Worm (Caenorhabditis elegans) whole organism, late embryonic: Measurements from ENCODE around the gene R08A2.1.

Experiments used
- F13H6.1 ChIP-seq: sonication (generic microtip); optimal IDR thresholded peaks from 2 replicates; lab custom pipeline; 2016; ENCODE audit warnings: missing genetic modification characterization, missing compliant biosample characterization
- Y22D7AL.16 ChIP-seq: sonication (generic microtip); optimal IDR thresholded peaks from 2 replicates; lab custom pipeline; 2016; ENCODE audit warnings: missing genetic modification characterization, missing compliant biosample characterization
- ama-1 ChIP-seq: fragments of 150-350 bp; optimal IDR thresholded peaks from 2 replicates; lab custom pipeline; 2014
- ceh-14 ChIP-seq: sonication (generic microtip); optimal IDR thresholded peaks from 2 replicates; lab custom pipeline; 2016; ENCODE audit warnings: missing genotype, missing genetic modification characterization, missing compliant biosample characterization
- ceh-19 ChIP-seq: fragments of 200-800 bp; sonication (Bioruptor generic); optimal IDR thresholded peaks from 2 replicates; lab custom pipeline; 2018; ENCODE audit warnings: mild to moderate bottlenecking, missing genetic modification characterization, missing compliant biosample characterization
- ceh-2 ChIP-seq: sonication (generic microtip); optimal IDR thresholded peaks from 2 replicates; lab custom pipeline; 2016; ENCODE audit warnings: missing genotype, missing genetic modification characterization, missing compliant biosample characterization
- ceh-22 ChIP-seq: sonication (generic microtip); optimal IDR thresholded peaks from 2 replicates; lab custom pipeline; 2017; ENCODE audit warnings: missing biosample characterization, missing genetic modification characterization
- ceh-24 ChIP-seq: sonication (generic microtip); optimal IDR thresholded peaks from 2 replicates; lab custom pipeline; 2016; ENCODE audit warnings: mild to moderate bottlenecking, missing genetic modification characterization, missing compliant biosample characterization
- ceh-30 ChIP-seq: fragments of 150-350 bp; optimal IDR thresholded peaks from 2 replicates; lab custom pipeline; 2014; ENCODE audit warnings: missing biosample characterization, missing genetic modification characterization
- ceh-31 ChIP-seq: sonication (generic microtip); optimal IDR thresholded peaks from 2 replicates; lab custom pipeline; 2016; ENCODE audit warnings: missing genetic modification characterization, missing compliant biosample characterization
- ceh-34 ChIP-seq: sonication (generic microtip); optimal IDR thresholded peaks from 2 replicates; lab custom pipeline; 2016; ENCODE audit warnings: mild to moderate bottlenecking, missing genetic modification characterization, missing compliant biosample characterization
- ceh-48 ChIP-seq: sonication (generic microtip); optimal IDR thresholded peaks from 2 replicates; lab custom pipeline; 2016; ENCODE audit warnings: missing genetic modification characterization, inconsistent platforms, missing compliant biosample characterization
- ceh-6 ChIP-seq: fragments of 200-800 bp; sonication (Bioruptor generic); optimal IDR thresholded peaks from 2 replicates; lab custom pipeline; 2018; ENCODE audit warnings: mild to moderate bottlenecking, missing genetic modification characterization, missing compliant biosample characterization
- ceh-9 ChIP-seq: sonication (generic microtip); optimal IDR thresholded peaks from 2 replicates; lab custom pipeline; 2016; ENCODE audit warnings: mild to moderate bottlenecking, missing genetic modification characterization, inconsistent platforms, missing compliant biosample characterization
- che-1 ChIP-seq: sonication (generic microtip); optimal IDR thresholded peaks from 2 replicates; lab custom pipeline; 2016; ENCODE audit warnings: mild to moderate bottlenecking, missing genetic modification characterization, missing compliant biosample characterization
- dve-1 ChIP-seq: sonication (generic microtip); optimal IDR thresholded peaks from 2 replicates; lab custom pipeline; 2017; ENCODE audit warnings: antibody characterized with exemption, mild to moderate bottlenecking, missing genetic modification characterization, missing compliant biosample characterization
- ets-4 ChIP-seq: sonication (generic microtip); optimal IDR thresholded peaks from 2 replicates; lab custom pipeline; 2016; ENCODE audit warnings: missing genetic modification characterization, missing compliant biosample characterization
- eyg-1 ChIP-seq: sonication (generic microtip); optimal IDR thresholded peaks from 2 replicates; lab custom pipeline; 2016; ENCODE audit warnings: missing genotype, missing genetic modification characterization, missing compliant biosample characterization
- fkh-10 ChIP-seq: fragments of 150-350 bp; optimal IDR thresholded peaks from 2 replicates; lab custom pipeline; 2014; ENCODE audit warnings: missing biosample characterization, missing genetic modification reagents, missing genetic modification characterization
- fkh-6 ChIP-seq: sonication (generic microtip); optimal IDR thresholded peaks from 2 replicates; lab custom pipeline; 2016; ENCODE audit warnings: missing genetic modification characterization, missing compliant biosample characterization
- gmeb-2 ChIP-seq: sonication (generic microtip); optimal IDR thresholded peaks from 2 replicates; lab custom pipeline; 2016; ENCODE audit warnings: missing genetic modification characterization, inconsistent platforms, missing compliant biosample characterization
- hlh-13 ChIP-seq: fragments of 200-800 bp; sonication (Bioruptor generic); optimal IDR thresholded peaks from 2 replicates; lab custom pipeline; 2018; ENCODE audit warnings: mild to moderate bottlenecking, missing genetic modification characterization, missing compliant biosample characterization
- hlh-15 ChIP-seq: sonication (generic microtip); optimal IDR thresholded peaks from 2 replicates; lab custom pipeline; 2016; ENCODE audit warnings: missing genetic modification characterization, missing compliant biosample characterization
- hlh-30 ChIP-seq: sonication (generic microtip); optimal IDR thresholded peaks from 2 replicates; lab custom pipeline; 2017; ENCODE audit warnings: antibody characterized with exemption, missing genetic modification characterization, missing compliant biosample characterization; ENCODE audit not compliant: insufficient read depth
- hlh-6 ChIP-seq: sonication (generic microtip); optimal IDR thresholded peaks from 2 replicates; lab custom pipeline; 2016; ENCODE audit warnings: missing genotype, missing genetic modification characterization, missing compliant biosample characterization
- hlh-8 ChIP-seq: sonication (generic microtip); optimal IDR thresholded peaks from 2 replicates; lab custom pipeline; 2016; ENCODE audit warnings: missing genotype, missing genetic modification characterization, missing compliant biosample characterization
- lin-11 ChIP-seq: fragments of 200-800 bp; sonication (Bioruptor generic); optimal IDR thresholded peaks from 2 replicates; lab custom pipeline; 2018; ENCODE audit warnings: mild to moderate bottlenecking, missing genetic modification characterization, missing compliant biosample characterization
- madf-2 ChIP-seq: sonication (generic microtip); optimal IDR thresholded peaks from 2 replicates; lab custom pipeline; 2017; ENCODE audit warnings: missing genetic modification characterization, missing compliant biosample characterization
- mec-3 ChIP-seq: sonication (generic microtip); optimal IDR thresholded peaks from 2 replicates; lab custom pipeline; 2016; ENCODE audit warnings: borderline replicate concordance, missing genetic modification characterization, missing compliant biosample characterization
- nfya-1 ChIP-seq: sonication (generic microtip); optimal IDR thresholded peaks from 2 replicates; lab custom pipeline; 2017; ENCODE audit warnings: missing genetic modification characterization, mild to moderate bottlenecking, missing compliant biosample characterization, antibody characterized with exemption, moderate library complexity
- nhr-11 ChIP-seq: fragments of 150-350 bp; optimal IDR thresholded peaks from 2 replicates; lab custom pipeline; 2014; ENCODE audit warnings: missing biosample characterization, missing genetic modification characterization
- npax-4 ChIP-seq: sonication (generic microtip); optimal IDR thresholded peaks from 2 replicates; lab custom pipeline; 2016; ENCODE audit warnings: missing genetic modification characterization, missing compliant biosample characterization
- odd-2 ChIP-seq: sonication (generic microtip); optimal IDR thresholded peaks from 2 replicates; lab custom pipeline; 2017; ENCODE audit warnings: antibody characterized with exemption, mild to moderate bottlenecking, missing genetic modification characterization, missing compliant biosample characterization
- pax-1 ChIP-seq: fragments of 150-350 bp; optimal IDR thresholded peaks from 2 replicates; lab custom pipeline; 2014; ENCODE audit warnings: missing biosample characterization, missing genetic modification characterization
- pha-2 ChIP-seq: sonication (generic microtip); optimal IDR thresholded peaks from 2 replicates; lab custom pipeline; 2017; ENCODE audit warnings: mild to moderate bottlenecking, missing genetic modification characterization, missing compliant biosample characterization
- pha-4 ChIP-seq: fragments of 150-350 bp; optimal IDR thresholded peaks from 2 replicates; lab custom pipeline; 2018; ENCODE audit warnings: missing biosample characterization, missing genetic modification reagents, missing genetic modification characterization
- pqm-1 ChIP-seq: sonication (generic microtip); optimal IDR thresholded peaks from 2 replicates; lab custom pipeline; 2016; ENCODE audit warnings: missing genetic modification characterization, missing compliant biosample characterization
- pros-1 ChIP-seq: fragments of 150-350 bp; optimal IDR thresholded peaks from 2 replicates; lab custom pipeline; 2014; ENCODE audit warnings: missing biosample characterization, missing genetic modification reagents, missing genetic modification characterization
- ref-2 ChIP-seq: sonication (generic microtip); optimal IDR thresholded peaks from 2 replicates; lab custom pipeline; 2016; ENCODE audit warnings: missing genetic modification characterization, missing compliant biosample characterization
- sox-2 ChIP-seq: fragments of 200-800 bp; sonication (Bioruptor generic); IDR thresholded peaks from 2 replicates; pipeline ENCODE4 v1.3.6; 2022; ENCODE audit warnings: missing genetic modification reagents, missing genetic modification characterization, missing compliant biosample characterization
- syd-9 ChIP-seq: sonication (generic microtip); optimal IDR thresholded peaks from 2 replicates; lab custom pipeline; 2016; ENCODE audit warnings: mild to moderate bottlenecking, missing genetic modification characterization, moderate library complexity, missing compliant biosample characterization
- ttx-3 ChIP-seq: sonication (generic microtip); optimal IDR thresholded peaks from 2 replicates; lab custom pipeline; 2016; ENCODE audit warnings: missing genetic modification reagents, missing genetic modification characterization, missing compliant biosample characterization
- unc-3 ChIP-seq, 2 experiments: fragments of 200-800 bp in 1 of 2; sonication (Bioruptor generic) in 1 of 2; sonication (generic microtip) in 1 of 2; conservative IDR thresholded peaks in 1 of 2; optimal IDR thresholded peaks in 1 of 2; 2 replicates each; pipeline versions ENCODE4 v1.3.6 to Lab custom; 2016 to 2022; ENCODE audit warnings: missing compliant biosample characterization in 2 of 2, missing genetic modification characterization in 2 of 2, missing genetic modification reagents in 1 of 2
- unc-42 ChIP-seq: sonication (generic microtip); optimal IDR thresholded peaks from 2 replicates; lab custom pipeline; 2016; ENCODE audit warnings: missing genotype, missing genetic modification characterization, missing compliant biosample characterization
- unc-86 ChIP-seq: sonication (generic microtip); optimal IDR thresholded peaks from 2 replicates; lab custom pipeline; 2016; ENCODE audit warnings: missing genetic modification characterization, missing compliant biosample characterization
- zip-5 ChIP-seq: sonication (generic microtip); optimal IDR thresholded peaks from 2 replicates; lab custom pipeline; 2016; ENCODE audit warnings: missing genetic modification characterization, missing compliant biosample characterization
- ztf-16 ChIP-seq: sonication (generic microtip); optimal IDR thresholded peaks from 2 replicates; lab custom pipeline; 2017; ENCODE audit warnings: missing genetic modification characterization, missing compliant biosample characterization

Gene R08A2.1

ce11 chrV:14698666-14699065 lies 20.7 kb downstream of the R08A2.1 start, which contains the start of gene set-5:
Gene set-5 (plus strand): TSS chrV:14698966.
- TF ChIP-seq lin-11 (tag; lab: Kevin White, UChicago) (no peak), nfya-1 (no peak), pha-2 (tag; lab: Kevin White, UChicago) (no peak), che-1 (tag; lab: Kevin White, UChicago) (no peak), ama-1 (lab: Kevin White, UChicago) (no peak), syd-9 (no peak), ztf-16 (no peak), npax-4 (tag; lab: Kevin White, UChicago) (no peak), pha-4 (tag; lab: Kevin White, UChicago) (no peak), F13H6.1 (tag; lab: Kevin White, UChicago) (no peak), ceh-48 (tag; lab: Kevin White, UChicago) (no peak), ceh-9 (tag; lab: Kevin White, UChicago) (no peak), unc-86 (no peak), ceh-19 (GFP tag; lab: Kevin White, UChicago) (no peak), ceh-22 (no peak)
- TF ChIP-seq, all 69 proteins: peak for 0

DNA sequence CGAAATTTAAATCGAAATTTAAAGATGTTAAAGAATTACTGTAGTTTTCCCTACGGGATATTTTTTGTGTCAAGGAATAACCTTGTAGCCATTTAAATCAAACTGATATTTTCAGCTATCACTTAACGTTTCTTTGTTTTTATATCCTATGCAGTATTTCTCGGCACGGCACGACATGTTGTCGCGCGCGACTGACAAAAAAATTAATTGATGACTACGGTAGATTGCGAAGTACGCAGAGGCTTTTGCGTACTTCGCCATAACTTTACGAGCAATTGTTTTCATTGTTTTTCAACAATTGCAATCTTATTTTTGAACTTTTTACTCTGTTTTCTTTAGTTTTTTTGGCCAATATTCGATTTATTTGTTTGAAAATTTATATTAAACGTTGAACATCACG lies 21.4 kb downstream of the R08A2.1 start:
- no peak for TF ChIP-seq gmeb-2
- no peak for TF ChIP-seq ceh-24 (tag; lab: Kevin White, UChicago)
- TF ChIP-seq unc-3 (GFP tag; conservative IDR thresholded peaks at IDR 0.05; lab: Robert Waterston, UW): no peak
- no peak for TF ChIP-seq unc-3 (tag; optimal IDR thresholded peaks at IDR 0.05; lab: Kevin White, UChicago)
- TF ChIP-seq ceh-14 (tag; lab: Kevin White, UChicago): no peak
- TF ChIP-seq Y22D7AL.16 (tag; lab: Kevin White, UChicago): no peak
- TF ChIP-seq pros-1 (tag; lab: Kevin White, UChicago): no peak
- no peak for TF ChIP-seq odd-2 (tag; lab: Kevin White, UChicago)
- TF ChIP-seq ceh-31 (tag; lab: Kevin White, UChicago): no peak
- TF ChIP-seq eyg-1 (tag; lab: Kevin White, UChicago): no peak
- TF ChIP-seq hlh-15 (tag; lab: Kevin White, UChicago): no peak
- no peak for TF ChIP-seq fkh-10 (GFP tag; lab: Kevin White, UChicago)
- TF ChIP-seq syd-9: no peak
- no peak for TF ChIP-seq madf-2 (tag; lab: Kevin White, UChicago)
- TF ChIP-seq ref-2 (tag; lab: Kevin White, UChicago): no peak
- no peak for TF ChIP-seq zip-5 (tag; lab: Kevin White, UChicago)
- TF ChIP-seq sox-2 (GFP tag; lab: Robert Waterston, UW): no peak
- no peak for TF ChIP-seq ceh-30 (tag; lab: Kevin White, UChicago)
- no peak for TF ChIP-seq hlh-8

ce11 chrV:14696604-14697307 lies 22.6 kb downstream of the R08A2.1 start, which contains the start of gene unc-112:
Gene unc-112 (minus strand): TSS chrV:14696654.
- no peak for TF ChIP-seq madf-2 (tag; lab: Kevin White, UChicago)
- no peak for TF ChIP-seq ceh-24 (tag; lab: Kevin White, UChicago)
- TF ChIP-seq hlh-13 (GFP tag; lab: Kevin White, UChicago): no peak
- no peak for TF ChIP-seq pqm-1 (tag; lab: Kevin White, UChicago)
- peak; percentile 58 for TF ChIP-seq unc-42 (tag; lab: Kevin White, UChicago)
- peak; percentile 29 for TF ChIP-seq hlh-8
- TF ChIP-seq pax-1 (tag; lab: Kevin White, UChicago): peak; percentile 22
- no peak for TF ChIP-seq odd-2 (tag; lab: Kevin White, UChicago)
- TF ChIP-seq fkh-10 (GFP tag; lab: Kevin White, UChicago): no peak
- TF ChIP-seq ama-1 (lab: Kevin White, UChicago): no peak
- peak; percentile 91 for TF ChIP-seq ceh-31 (tag; lab: Kevin White, UChicago)
- TF ChIP-seq npax-4 (tag; lab: Kevin White, UChicago): no peak
- TF ChIP-seq ceh-34 (tag; lab: Kevin White, UChicago): peak; percentile 93
- TF ChIP-seq hlh-30 (tag; lab: Kevin White, UChicago): peak; percentile 61
- TF ChIP-seq hlh-6 (tag; lab: Kevin White, UChicago): no peak
- TF ChIP-seq Y22D7AL.16 (tag; lab: Kevin White, UChicago): no peak
- peak; percentile 58 for TF ChIP-seq fkh-6
- no peak for TF ChIP-seq dve-1 (tag; lab: Kevin White, UChicago)
- TF ChIP-seq ets-4 (tag; lab: Kevin White, UChicago): peak; percentile 53
- TF ChIP-seq ceh-6 (GFP tag; lab: Kevin White, UChicago): peak; percentile 20
- TF ChIP-seq ttx-3: no peak
- peak; percentile 32 for TF ChIP-seq pros-1 (tag; lab: Kevin White, UChicago)
- peak; percentile 68 for TF ChIP-seq ceh-2 (tag; lab: Kevin White, UChicago)
- TF ChIP-seq zip-5 (tag; lab: Kevin White, UChicago): no peak
- no peak for TF ChIP-seq nhr-11
- TF ChIP-seq nfya-1: peak; percentile 93
- TF ChIP-seq mec-3 (tag; lab: Kevin White, UChicago): no peak
- no peak for TF ChIP-seq sox-2 (GFP tag; lab: Robert Waterston, UW)
